Fruit fly (Drosophila melanogaster) whole organism, embryonic: ENCODE data around the gene Send2.

ENCODE experiments used
- ATbp ChIP-seq: fragments of 200-800 bp; sonication (Bioruptor generic); optimal IDR thresholded peaks from 2 replicates; lab custom pipeline; 2017; ENCODE audit warnings: missing biosample characterization, mild to moderate bottlenecking, missing genetic modification characterization, missing genetic modification reagents
- BEAF-32 ChIP-seq: fragments of 200-800 bp; sonication (Bioruptor generic); optimal IDR thresholded peaks from 3 replicates; lab custom pipeline; 2017; ENCODE audit warnings: missing biosample characterization, missing genetic modification characterization, mild to moderate bottlenecking, moderate library complexity, missing genetic modification reagents
- Bteb2 ChIP-seq: fragments of 200-800 bp; sonication (Bioruptor generic); optimal IDR thresholded peaks from 2 replicates; lab custom pipeline; 2016; ENCODE audit warnings: missing biosample characterization, missing genetic modification characterization
- CG11085 ChIP-seq: fragments of 200-800 bp; sonication (Bioruptor generic); IDR thresholded peaks from 2 replicates; pipeline ENCODE4 v1.3.6; 2022; ENCODE audit warnings: missing biosample characterization, missing genetic modification characterization
- CG12155 ChIP-seq: fragments of 200-800 bp; sonication (Bioruptor generic); optimal IDR thresholded peaks from 3 replicates; lab custom pipeline; 2016; ENCODE audit warnings: missing biosample characterization, missing genetic modification characterization
- CG12744 ChIP-seq: fragments of 200-800 bp; sonication (Bioruptor generic); optimal IDR thresholded peaks from 2 replicates; lab custom pipeline; 2016; ENCODE audit warnings: missing biosample characterization, missing genetic modification characterization
- CG13123 ChIP-seq: fragments of 200-800 bp; sonication (Bioruptor generic); optimal IDR thresholded peaks from 2 replicates; lab custom pipeline; 2016; ENCODE audit warnings: missing biosample characterization, missing genetic modification characterization
- CG13424 ChIP-seq: fragments of 200-800 bp; sonication (Bioruptor generic); optimal IDR thresholded peaks from 2 replicates; lab custom pipeline; 2019; ENCODE audit warnings: missing biosample characterization, mild to moderate bottlenecking, missing genetic modification characterization, moderate library complexity
- CG15073 ChIP-seq: fragments of 200-800 bp; sonication (Bioruptor generic); optimal IDR thresholded peaks from 2 replicates; lab custom pipeline; 2016; ENCODE audit warnings: missing biosample characterization, missing genetic modification characterization
- CG1529 ChIP-seq: fragments of 200-800 bp; sonication (Bioruptor generic); optimal IDR thresholded peaks from 3 replicates; lab custom pipeline; 2018; ENCODE audit warnings: missing biosample characterization, missing genetic modification characterization
- CG1602 ChIP-seq: fragments of 200-800 bp; sonication (Bioruptor generic); optimal IDR thresholded peaks from 3 replicates; lab custom pipeline; 2016; ENCODE audit warnings: missing biosample characterization, missing genetic modification characterization
- CG1792 ChIP-seq: fragments of 200-800 bp; sonication (Bioruptor generic); optimal IDR thresholded peaks from 2 replicates; lab custom pipeline; 2016; ENCODE audit warnings: missing biosample characterization, missing genetic modification characterization
- CG2129 ChIP-seq: fragments of 200-800 bp; sonication (Bioruptor generic); IDR thresholded peaks from 2 replicates; pipeline ENCODE4 v1.3.6; 2022; ENCODE audit warnings: missing biosample characterization, missing genetic modification characterization; ENCODE audit not compliant: partially characterized antibody
- CG32772 ChIP-seq: fragments of 200-800 bp; sonication (Bioruptor generic); IDR thresholded peaks from 2 replicates; pipeline ENCODE4 v1.3.6; 2022; ENCODE audit warnings: missing biosample characterization, missing genetic modification characterization
- CG3407 ChIP-seq: fragments of 200-800 bp; sonication (Bioruptor generic); optimal IDR thresholded peaks from 2 replicates; lab custom pipeline; 2018; ENCODE audit warnings: missing biosample characterization, mild to moderate bottlenecking, missing genetic modification characterization
- CG5180 ChIP-seq: fragments of 200-800 bp; sonication (Bioruptor generic); optimal IDR thresholded peaks from 3 replicates; lab custom pipeline; 2017; ENCODE audit warnings: missing biosample characterization, missing genetic modification characterization, mild to moderate bottlenecking, moderate library complexity, missing genetic modification reagents
- CG7839 ChIP-seq: fragments of 200-800 bp; sonication (Bioruptor generic); optimal IDR thresholded peaks from 3 replicates; lab custom pipeline; 2018; ENCODE audit warnings: missing biosample characterization, mild to moderate bottlenecking, missing genetic modification characterization, moderate library complexity
- CG9797 ChIP-seq: fragments of 200-800 bp; sonication (Bioruptor generic); optimal IDR thresholded peaks from 3 replicates; lab custom pipeline; 2018; ENCODE audit warnings: missing biosample characterization, mild to moderate bottlenecking, missing genetic modification characterization
- CTCF ChIP-seq: fragments of 200-800 bp; sonication (Bioruptor generic); optimal IDR thresholded peaks from 2 replicates; lab custom pipeline; 2017; ENCODE audit warnings: missing biosample characterization, mild to moderate bottlenecking, missing genetic modification characterization, moderate library complexity
- Chrac-16 ChIP-seq: fragments of 200-800 bp; sonication (Bioruptor generic); optimal IDR thresholded peaks from 3 replicates; lab custom pipeline; 2016; ENCODE audit warnings: missing biosample characterization, missing genetic modification characterization
- D ChIP-seq, 2 experiments: fragments of 200-800 bp in 1 of 2; fragments of >200 bp in 1 of 2; sonication (Bioruptor generic) in 1 of 2; optimal IDR thresholded peaks; 2 replicates in 1 of 2; 3 replicates in 1 of 2; lab custom pipeline; 2017; ENCODE audit warnings: mild to moderate bottlenecking in 1 of 2, missing biosample characterization in 1 of 2, missing genetic modification characterization in 1 of 2, missing genetic modification reagents in 1 of 2
- Fer3 ChIP-seq: fragments of 200-800 bp; sonication (Bioruptor generic); optimal IDR thresholded peaks from 2 replicates; lab custom pipeline; 2018; ENCODE audit warnings: missing biosample characterization, mild to moderate bottlenecking, missing genetic modification characterization, moderate library complexity
- Gsc ChIP-seq: fragments of 200-800 bp; sonication (Bioruptor generic); IDR thresholded peaks from 2 replicates; pipeline ENCODE4 v1.3.6; 2022; ENCODE audit warnings: missing biosample characterization, missing genetic modification characterization
- H2.0 ChIP-seq: fragments of 200-800 bp; sonication (Bioruptor generic); IDR thresholded peaks from 2 replicates; pipeline ENCODE4 v1.3.6; 2022; ENCODE audit warnings: missing biosample characterization, missing genetic modification characterization
- Lpt ChIP-seq: fragments of >200 bp; optimal IDR thresholded peaks from 2 replicates; lab custom pipeline; 2018; ENCODE audit warnings: missing biosample characterization, missing genetic modification characterization
- Myb ChIP-seq: fragments of 200-800 bp; sonication (Bioruptor generic); optimal IDR thresholded peaks from 2 replicates; lab custom pipeline; 2016; ENCODE audit warnings: missing biosample characterization, missing genetic modification characterization
- Scr ChIP-seq: fragments of 200-800 bp; sonication (Bioruptor generic); IDR thresholded peaks from 2 replicates; pipeline ENCODE4 v1.3.6; 2022; ENCODE audit warnings: missing biosample characterization, missing genetic modification characterization; ENCODE audit not compliant: partially characterized antibody
- YL-1 ChIP-seq: fragments of 200-800 bp; sonication (Bioruptor generic); optimal IDR thresholded peaks from 3 replicates; lab custom pipeline; 2017; ENCODE audit warnings: missing biosample characterization, mild to moderate bottlenecking, missing genetic modification characterization
- ab ChIP-seq: fragments of 200-800 bp; sonication (Bioruptor generic); optimal IDR thresholded peaks from 2 replicates; lab custom pipeline; 2016; ENCODE audit warnings: missing biosample characterization, missing genetic modification characterization
- al ChIP-seq: fragments of 200-800 bp; sonication (Bioruptor generic); IDR thresholded peaks from 2 replicates; pipeline ENCODE4 v1.3.6; 2022; ENCODE audit warnings: missing biosample characterization, missing genetic modification characterization
- az2 ChIP-seq: fragments of 200-800 bp; sonication (Bioruptor generic); optimal IDR thresholded peaks from 3 replicates; lab custom pipeline; 2016; ENCODE audit warnings: missing biosample characterization, missing genetic modification characterization
- bcd ChIP-seq: fragments of 200-800 bp; sonication (Bioruptor generic); optimal IDR thresholded peaks from 2 replicates; lab custom pipeline; 2017; ENCODE audit warnings: missing biosample characterization, mild to moderate bottlenecking, missing genetic modification characterization
- bigmax ChIP-seq: fragments of 200-800 bp; sonication (Bioruptor generic); optimal IDR thresholded peaks from 2 replicates; lab custom pipeline; 2018; ENCODE audit warnings: missing biosample characterization, mild to moderate bottlenecking, missing genetic modification characterization
- bowl ChIP-seq: fragments of 200-800 bp; sonication (Bioruptor generic); IDR thresholded peaks from 2 replicates; pipeline ENCODE4 v1.3.6; 2022; ENCODE audit warnings: missing biosample characterization, missing genetic modification characterization
- caup ChIP-seq: fragments of 200-800 bp; sonication (Bioruptor generic); optimal IDR thresholded peaks from 3 replicates; lab custom pipeline; 2017; ENCODE audit warnings: missing biosample characterization, mild to moderate bottlenecking, missing genetic modification characterization, moderate library complexity; ENCODE audit not compliant: severe bottlenecking
- croc ChIP-seq: fragments of 200-800 bp; sonication (Bioruptor generic); conservative IDR thresholded peaks from 3 replicates; pipeline ENCODE4 v1.3.6; 2022; ENCODE audit warnings: missing biosample characterization, missing genetic modification characterization
- dysf ChIP-seq: fragments of 200-800 bp; sonication (Bioruptor generic); IDR thresholded peaks from 3 replicates; pipeline ENCODE4 v1.3.6; 2022; ENCODE audit warnings: missing biosample characterization, missing genetic modification characterization
- en ChIP-seq: fragments of 200-800 bp; sonication (Bioruptor generic); optimal IDR thresholded peaks from 2 replicates; lab custom pipeline; 2016; ENCODE audit warnings: missing biosample characterization, missing genetic modification characterization
- gt ChIP-seq: fragments of 200-800 bp; sonication (Bioruptor generic); IDR thresholded peaks from 2 replicates; pipeline ENCODE4 v1.3.6; 2022; ENCODE audit warnings: missing biosample characterization, missing genetic modification characterization
- h ChIP-seq: fragments of >200 bp; optimal IDR thresholded peaks from 2 replicates; lab custom pipeline; 2017
- hkb ChIP-seq, 2 experiments: fragments of 200-800 bp in 1 of 2; fragments of >200 bp in 1 of 2; sonication (Bioruptor generic) in 1 of 2; IDR thresholded peaks in 1 of 2; optimal IDR thresholded peaks in 1 of 2; 2 replicates each; pipeline versions ENCODE4 v1.3.6 to Lab custom; 2017 to 2022; ENCODE audit warnings: missing biosample characterization in 1 of 2, missing genetic modification characterization in 1 of 2
- jing ChIP-seq: fragments of 200-800 bp; sonication (Bioruptor generic); optimal IDR thresholded peaks from 2 replicates; lab custom pipeline; 2018; ENCODE audit warnings: missing biosample characterization, mild to moderate bottlenecking, missing genetic modification characterization
- nmo ChIP-seq: fragments of 200-800 bp; sonication (Bioruptor generic); optimal IDR thresholded peaks from 2 replicates; lab custom pipeline; 2018; ENCODE audit warnings: missing biosample characterization, mild to moderate bottlenecking, missing genetic modification characterization, moderate library complexity
- peb ChIP-seq: fragments of 200-800 bp; sonication (Bioruptor generic); IDR thresholded peaks from 2 replicates; pipeline ENCODE4 v1.3.6; 2022; ENCODE audit warnings: missing biosample characterization, missing genetic modification characterization
- sc ChIP-seq, 3 experiments: fragments of >200 bp in 2 of 3; fragments of 200-800 bp in 1 of 3; sonication (Bioruptor generic) in 1 of 3; optimal IDR thresholded peaks; 2 replicates in 2 of 3; 3 replicates in 1 of 3; lab custom pipeline; 2017; ENCODE audit warnings: mild to moderate bottlenecking in 1 of 3, missing biosample characterization in 1 of 3, missing genetic modification characterization in 1 of 3, missing genetic modification reagents in 1 of 3
- schlank ChIP-seq: fragments of 200-800 bp; sonication (Bioruptor generic); optimal IDR thresholded peaks from 2 replicates; lab custom pipeline; 2018; ENCODE audit warnings: missing biosample characterization, mild to moderate bottlenecking, missing genetic modification characterization
- ssp ChIP-seq: fragments of 200-800 bp; sonication (Bioruptor generic); IDR thresholded peaks from 2 replicates; pipeline ENCODE4 v1.3.6; 2022; ENCODE audit warnings: missing biosample characterization, missing genetic modification characterization
- unpg ChIP-seq: fragments of 200-800 bp; sonication (Bioruptor generic); optimal IDR thresholded peaks from 3 replicates; lab custom pipeline; 2018; ENCODE audit warnings: missing biosample characterization, mild to moderate bottlenecking, missing genetic modification characterization, moderate library complexity
- zf30C ChIP-seq: fragments of 200-800 bp; sonication (Bioruptor generic); optimal IDR thresholded peaks from 3 replicates; lab custom pipeline; 2018; ENCODE audit warnings: missing biosample characterization, mild to moderate bottlenecking, missing genetic modification characterization

The Send2 gene

DNA sequence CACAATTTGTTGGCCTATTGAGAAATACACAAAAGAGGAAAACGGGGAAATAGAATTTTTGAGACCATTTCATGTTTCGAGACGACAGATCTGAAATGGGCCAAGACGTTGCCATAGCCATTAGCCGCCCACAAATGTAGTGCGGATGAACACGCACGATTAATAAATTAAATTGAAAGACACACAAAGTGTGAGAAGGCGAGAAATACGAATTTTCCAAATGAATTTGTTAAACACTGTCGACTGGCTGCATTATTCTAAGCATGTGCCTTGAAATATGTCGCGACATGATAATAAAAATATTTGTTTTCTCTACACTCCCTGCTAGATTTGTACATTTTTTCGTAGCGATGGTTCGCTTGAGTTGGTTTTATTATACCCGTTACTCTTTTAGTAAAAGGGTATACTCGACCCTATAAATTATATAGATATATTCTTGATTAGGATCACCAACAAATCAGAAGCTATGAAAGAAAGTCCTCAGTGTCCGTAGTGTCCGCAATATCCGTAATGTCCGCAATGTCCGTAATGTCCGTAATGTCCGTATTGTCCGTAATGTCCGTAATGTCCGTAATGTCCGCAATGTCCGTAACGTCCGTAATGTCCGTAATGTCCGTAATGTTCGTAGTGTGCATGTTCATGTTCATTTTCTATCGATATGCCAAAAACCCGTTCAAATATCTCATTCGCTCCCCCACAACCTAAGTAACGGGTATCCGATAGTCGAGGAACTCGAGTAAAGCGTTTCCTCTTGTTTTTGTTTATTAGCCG, 30.2 kb upstream of the Send2 start (continued):
- TF ChIP-seq az2: peak; percentile 40
- TF ChIP-seq CG3407 (GFP tag; lab: Kevin White, UChicago): no peak
- TF ChIP-seq ATbp: no peak
- TF ChIP-seq H2.0 (GFP tag; lab: Robert Waterston, UW): 0 out of 2 replicates have a peak, but pooled peaks have one; percentile 29
- TF ChIP-seq CG15073 (GFP tag; lab: Kevin White, UChicago): no peak
- peak; percentile 64 for TF ChIP-seq dysf (GFP tag; lab: Robert Waterston, UW)
- peak; percentile 25; the same call in 1 of the 2 replicates for TF ChIP-seq ssp (GFP tag; lab: Robert Waterston, UW)
- no peak for TF ChIP-seq zf30C (GFP tag; lab: Kevin White, UChicago)
- TF ChIP-seq CG32772 (GFP tag; lab: Robert Waterston, UW): no peak
- no peak for TF ChIP-seq bowl (GFP tag; lab: Robert Waterston, UW)
- no peak for TF ChIP-seq CG13123 (GFP tag; lab: Kevin White, UChicago)
- no peak for TF ChIP-seq en (GFP tag; lab: Kevin White, UChicago)
- TF ChIP-seq hkb (optimal IDR thresholded peaks at IDR 0.05; lab: Kevin White, UChicago): no peak
- no peak for TF ChIP-seq hkb (GFP tag; IDR thresholded peaks at IDR 0.05; lab: Robert Waterston, UW)
- TF ChIP-seq Myb (GFP tag; lab: Kevin White, UChicago): peak; percentile 1
- TF ChIP-seq YL-1 (GFP tag; lab: Kevin White, UChicago): no peak
- TF ChIP-seq Chrac-16 (GFP tag; lab: Kevin White, UChicago): peak; percentile 9
- no peak for TF ChIP-seq unpg (GFP tag; lab: Kevin White, UChicago)
- TF ChIP-seq al (GFP tag; lab: Robert Waterston, UW): no peak
- no peak for TF ChIP-seq CG5180 (GFP tag; lab: Kevin White, UChicago)
- TF ChIP-seq Fer3: no peak
- TF ChIP-seq CG2129 (GFP tag; lab: Robert Waterston, UW): no peak
- no peak for TF ChIP-seq schlank (tag; lab: Kevin White, UChicago)
- TF ChIP-seq h (lab: Kevin White, UChicago): no peak
- no peak for TF ChIP-seq CG12744 (GFP tag; lab: Kevin White, UChicago)
- TF ChIP-seq croc (GFP tag; lab: Robert Waterston, UW): 0 out of 3 replicates have a peak, but pooled peaks have one; percentile 19
- TF ChIP-seq gt (GFP tag; lab: Robert Waterston, UW): peak; percentile 18; the same call in 1 of the 2 replicates
- TF ChIP-seq CG1792: no peak
- TF ChIP-seq CG1529 (GFP tag; lab: Kevin White, UChicago): no peak
- TF ChIP-seq bcd (GFP tag; lab: Kevin White, UChicago): peak; percentile 48
- no peak for TF ChIP-seq Gsc (GFP tag; lab: Robert Waterston, UW)
- TF ChIP-seq Bteb2: peak; percentile 22
- no peak for TF ChIP-seq CTCF
- TF ChIP-seq jing (GFP tag; lab: Kevin White, UChicago): no peak
- peak; percentile 54 for TF ChIP-seq nmo (GFP tag; lab: Kevin White, UChicago)
- no peak for TF ChIP-seq D (optimal IDR thresholded peaks at IDR 0.05; lab: Kevin White, UChicago)
- peak; percentile 15 for TF ChIP-seq D (GFP tag; optimal IDR thresholded peaks at IDR 0.05; lab: Kevin White, UChicago)
- TF ChIP-seq CG13424: peak; percentile 32
- TF ChIP-seq ab (GFP tag; lab: Kevin White, UChicago): no peak
- TF ChIP-seq CG11085 (GFP tag; lab: Robert Waterston, UW): no peak
- no peak for TF ChIP-seq Scr (GFP tag; lab: Robert Waterston, UW)
- TF ChIP-seq CG7839 (tag; lab: Kevin White, UChicago): peak; percentile 71
- TF ChIP-seq BEAF-32 (GFP tag; lab: Kevin White, UChicago): no peak
- TF ChIP-seq Lpt (GFP tag; lab: Kevin White, UChicago): no peak
- no peak for TF ChIP-seq bigmax (GFP tag; lab: Kevin White, UChicago)
- TF ChIP-seq caup (GFP tag; lab: Kevin White, UChicago): no peak
- TF ChIP-seq CG1602 (GFP tag; lab: Kevin White, UChicago): peak; percentile 25
- TF ChIP-seq peb: no peak
- TF ChIP-seq CG9797 (GFP tag; lab: Kevin White, UChicago): no peak
- TF ChIP-seq CG12155: no peak
- no peak for TF ChIP-seq sc (optimal IDR thresholded peaks at IDR 0.05; lab: Kevin White, UChicago)
- no peak for TF ChIP-seq sc (GFP tag; optimal IDR thresholded peaks at IDR 0.05; lab: Kevin White, UChicago)
